Fruit fly (Drosophila melanogaster) whole organism, larva: ENCODE data around the gene CG44158.
A peak's percentile ranks its signal among the peaks of the same experiment; 100 is the strongest.

Experiments used
- noc ChIP-seq: fragments of 200-800 bp; sonication (Bioruptor generic); optimal IDR thresholded peaks from 3 replicates; lab custom pipeline; 2019; ENCODE audit warnings: missing biosample characterization, mild to moderate bottlenecking, missing genetic modification characterization, moderate library complexity

CG44158 gene

dm6 chr3R:18195295-18195694 lies 13.3 kb upstream of the CG44158 start:
- TF ChIP-seq noc (tag; lab: Kevin White, UChicago) = no peak

dm6 chr3R:18196622-18196990 lies 12.0 kb upstream of the CG44158 start:
- no peak for TF ChIP-seq noc (tag; lab: Kevin White, UChicago)

- TF ChIP-seq noc (tag; lab: Kevin White, UChicago) = peak; percentile 51
Observed at dm6 chr3R:18196991-18197801, 11.4 kb upstream of the CG44158 start.

- TF ChIP-seq noc (tag; lab: Kevin White, UChicago) = no peak
Observed at dm6 chr3R:18197802-18198148, 10.8 kb upstream of the CG44158 start.

dm6 chr3R:18198518-18199118 lies 10.0 kb upstream of the CG44158 start:
- peak; percentile 50 for TF ChIP-seq noc (tag; lab: Kevin White, UChicago)

dm6 chr3R:18199177-18199884 lies 9.2 kb upstream of the CG44158 start, which contains the start of the genes Ssdp and CG7985:
TSS of gene Ssdp (minus strand) at chr3R:18199595.
TSS of gene CG7985 (plus strand) at chr3R:18199857.
- TF ChIP-seq noc (tag; lab: Kevin White, UChicago) = no peak

- TF ChIP-seq noc (tag; lab: Kevin White, UChicago) = no peak
Observed at dm6 chr3R:18199885-18200249, 8.7 kb upstream of the CG44158 start.

- no peak for TF ChIP-seq noc (tag; lab: Kevin White, UChicago)
Observed at dm6 chr3R:18215300-18215699, 6.7 kb downstream of the CG44158 start.

dm6 chr3R:18215900-18216299 lies 7.3 kb downstream of the CG44158 start, which contains the start of gene CG14314:
TSS of gene CG14314 (plus strand) at chr3R:18216142.
- TF ChIP-seq noc (tag; lab: Kevin White, UChicago) = no peak

- peak; percentile 92 for TF ChIP-seq noc (tag; lab: Kevin White, UChicago)
Observed at dm6 chr3R:18220211-18220749, 11.7 kb downstream of the CG44158 start, which contains the start of the genes CG7988 and CG7183. TSS of gene CG7988 (plus strand) at chr3R:18220526. TSS of gene CG7183 (minus strand) at chr3R:18220699.

- peak; percentile 54 for TF ChIP-seq noc (tag; lab: Kevin White, UChicago)
Observed at dm6 chr3R:18223434-18223833, 14.9 kb downstream of the CG44158 start, which contains the start of the genes mTerf5 and Non3. TSS of gene mTerf5 (minus strand) at chr3R:18223682. TSS of gene Non3 (plus strand) at chr3R:18223722.

- TF ChIP-seq noc (tag; lab: Kevin White, UChicago) = no peak
Observed at dm6 chr3R:18226043-18226808, 17.6 kb downstream of the CG44158 start, which contains the start of the genes CG7168 and Mdh2. TSS of gene CG7168 (minus strand) at chr3R:18226082. TSS of gene Mdh2 (plus strand) at chr3R:18226396.

dm6 chr3R:18226809-18227157 lies 18.2 kb downstream of the CG44158 start:
- TF ChIP-seq noc (tag; lab: Kevin White, UChicago) = no peak

- no peak for TF ChIP-seq noc (tag; lab: Kevin White, UChicago)
Observed at dm6 chr3R:18227385-18227784, 18.8 kb downstream of the CG44158 start.

- TF ChIP-seq noc (tag; lab: Kevin White, UChicago) = no peak
Observed at dm6 chr3R:18228713-18229222, 20.2 kb downstream of the CG44158 start.
